Fruit fly (Drosophila melanogaster) Kc167 (cell line): Measurements from ENCODE around the gene Gr97a.

Experiments used
- Sin3A ChIP-seq: fragments of >200 bp; optimal IDR thresholded peaks from 2 replicates; lab custom pipeline; 2018; ENCODE audit warnings: missing external identifiers
- ttk ChIP-seq: sonication (Bioruptor generic); optimal IDR thresholded peaks from 2 replicates; lab custom pipeline; 2017; ENCODE audit warnings: missing external identifiers

DNA sequence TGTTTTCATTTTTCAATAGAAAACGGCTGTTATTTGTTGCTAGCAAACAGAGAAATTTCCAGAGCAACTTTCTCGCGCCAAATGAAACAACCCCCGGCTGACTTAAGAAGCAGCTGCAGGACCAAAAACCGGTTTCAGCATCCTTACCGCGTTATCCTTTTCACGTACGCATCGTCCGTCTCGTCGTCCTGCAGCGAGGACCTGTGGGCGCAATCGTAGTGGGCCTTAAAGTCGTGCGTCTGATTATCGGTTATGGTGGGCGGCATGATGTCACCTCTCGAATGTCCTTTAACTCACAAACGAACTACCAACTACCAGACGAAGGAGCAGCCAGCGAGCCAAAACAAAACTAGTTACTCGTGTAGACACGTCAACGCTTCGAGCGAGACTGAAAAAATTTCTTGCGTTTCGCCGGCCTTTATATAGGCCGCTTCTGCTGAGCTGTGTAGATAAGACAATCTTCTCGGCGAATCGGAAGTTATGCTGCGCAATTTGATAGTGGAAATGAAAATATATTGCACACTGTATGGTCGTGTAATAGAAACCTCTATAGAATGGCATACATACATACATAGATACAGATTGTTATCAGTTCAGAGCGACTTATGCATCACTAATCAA is 13.3 kb downstream of the Gr97a start:
- no peak for TF ChIP-seq ttk (lab: Kevin White, UChicago)
- TF ChIP-seq Sin3A (lab: Kevin White, UChicago), result no peak
